Fruit fly (Drosophila melanogaster) whole organism, embryonic: Measurements from ENCODE around the gene CG31778.
A peak's percentile ranks its signal among the peaks of the same experiment; 100 is the strongest.

ENCODE experiments used
- Awh ChIP-seq: fragments of 200-800 bp; sonication (Bioruptor generic); IDR thresholded peaks from 2 replicates; pipeline ENCODE4, ENCODE4 v1.3.6; 2022; ENCODE audit warnings: missing biosample characterization, missing genetic modification characterization
- CG12104 ChIP-seq: fragments of 200-800 bp; sonication (Bioruptor generic); optimal IDR thresholded peaks from 3 replicates; lab custom pipeline; 2016; ENCODE audit warnings: missing biosample characterization, missing genetic modification characterization
- CG13424 ChIP-seq: fragments of 200-800 bp; sonication (Bioruptor generic); optimal IDR thresholded peaks from 2 replicates; lab custom pipeline; 2019; ENCODE audit warnings: missing biosample characterization, mild to moderate bottlenecking, missing genetic modification characterization, moderate library complexity
- CG1602 ChIP-seq: fragments of 200-800 bp; sonication (Bioruptor generic); optimal IDR thresholded peaks from 3 replicates; lab custom pipeline; 2016; ENCODE audit warnings: missing biosample characterization, missing genetic modification characterization
- CG16863 ChIP-seq: fragments of 200-800 bp; sonication (Bioruptor generic); optimal IDR thresholded peaks from 3 replicates; lab custom pipeline; 2016; ENCODE audit warnings: missing biosample characterization, missing genetic modification characterization
- CG17385 ChIP-seq: fragments of 200-800 bp; sonication (Bioruptor generic); optimal IDR thresholded peaks from 3 replicates; lab custom pipeline; 2018; ENCODE audit warnings: missing biosample characterization, mild to moderate bottlenecking, missing genetic modification characterization
- CG17612 ChIP-seq: fragments of 200-800 bp; sonication (Bioruptor generic); IDR thresholded peaks from 2 replicates; pipeline ENCODE4 v1.3.6; 2022; ENCODE audit warnings: missing biosample characterization, missing genetic modification characterization
- CG18764 ChIP-seq: fragments of 200-800 bp; sonication (Bioruptor generic); optimal IDR thresholded peaks from 3 replicates; lab custom pipeline; 2016; ENCODE audit warnings: missing biosample characterization, missing genetic modification characterization
- CG31441 ChIP-seq: fragments of 200-800 bp; sonication (Bioruptor generic); IDR thresholded peaks from 2 replicates; pipeline ENCODE4 v1.3.6; 2022; ENCODE audit warnings: missing biosample characterization, missing genetic modification characterization
- CG32767 ChIP-seq: fragments of 200-800 bp; sonication (Bioruptor generic); IDR thresholded peaks from 2 replicates; pipeline ENCODE4 v1.3.6; 2022; ENCODE audit warnings: missing biosample characterization, missing genetic modification characterization
- CG33213 ChIP-seq: fragments of 200-800 bp; sonication (Bioruptor generic); optimal IDR thresholded peaks from 3 replicates; lab custom pipeline; 2016; ENCODE audit warnings: missing biosample characterization, missing genetic modification characterization
- CG3847 ChIP-seq: fragments of 200-800 bp; sonication (Bioruptor generic); IDR thresholded peaks from 2 replicates; pipeline ENCODE4 v1.3.6; 2022; ENCODE audit warnings: missing biosample characterization, missing genetic modification characterization
- CG6272 ChIP-seq: fragments of 200-800 bp; sonication (Bioruptor generic); IDR thresholded peaks from 2 replicates; pipeline ENCODE4 v1.3.6; 2022; ENCODE audit warnings: missing biosample characterization, missing genetic modification characterization
- CG9727 ChIP-seq: fragments of 200-800 bp; sonication (Bioruptor generic); optimal IDR thresholded peaks from 3 replicates; lab custom pipeline; 2017; ENCODE audit warnings: missing biosample characterization, mild to moderate bottlenecking, missing genetic modification characterization
- CrebB ChIP-seq: fragments of 200-800 bp; sonication (Bioruptor generic); optimal IDR thresholded peaks from 3 replicates; lab custom pipeline; 2018; ENCODE audit warnings: missing biosample characterization, mild to moderate bottlenecking, missing genetic modification characterization
- Ets65A ChIP-seq: fragments of 200-800 bp; sonication (Bioruptor generic); peaks from one replicate; lab custom pipeline; 2016; ENCODE audit warnings: missing biosample characterization, missing genetic modification characterization
- Gug ChIP-seq: fragments of 200-800 bp; sonication (Bioruptor generic); IDR thresholded peaks from 4 replicates; pipeline ENCODE4 v1.3.6; 2022; ENCODE audit warnings: missing biosample characterization, missing genetic modification characterization
- HHEX ChIP-seq: fragments of 200-800 bp; sonication (Bioruptor generic); optimal IDR thresholded peaks from 3 replicates; lab custom pipeline; 2017; ENCODE audit warnings: missing biosample characterization, mild to moderate bottlenecking, missing genetic modification characterization, missing genetic modification reagents
- HmgZ ChIP-seq: fragments of 200-800 bp; sonication (Bioruptor generic); optimal IDR thresholded peaks from 2 replicates; lab custom pipeline; 2018; ENCODE audit warnings: missing biosample characterization, mild to moderate bottlenecking, missing genetic modification characterization
- Hmr ChIP-seq: fragments of 200-800 bp; sonication (Bioruptor generic); optimal IDR thresholded peaks from 3 replicates; lab custom pipeline; 2017; ENCODE audit warnings: mild to moderate bottlenecking, missing biosample characterization, missing genetic modification reagents, missing genetic modification characterization
- NFAT ChIP-seq: fragments of 200-800 bp; sonication (Bioruptor generic); IDR thresholded peaks from 2 replicates; pipeline ENCODE4 v1.3.6; 2022; ENCODE audit warnings: missing biosample characterization, missing genetic modification characterization
- Nf-YB ChIP-seq: fragments of 200-800 bp; sonication (Bioruptor generic); optimal IDR thresholded peaks from 3 replicates; lab custom pipeline; 2019; ENCODE audit warnings: missing biosample characterization, mild to moderate bottlenecking, missing genetic modification characterization, moderate library complexity
- Optix ChIP-seq: fragments of 200-800 bp; sonication (Bioruptor generic); IDR thresholded peaks from 3 replicates; pipeline ENCODE4 v1.3.6; 2022; ENCODE audit warnings: missing biosample characterization, missing genetic modification characterization
- Side ChIP-seq: fragments of 200-800 bp; sonication (Bioruptor generic); optimal IDR thresholded peaks from 2 replicates; lab custom pipeline; 2016; ENCODE audit warnings: missing biosample characterization, missing genetic modification characterization
- TFAM ChIP-seq: fragments of 200-800 bp; sonication (Bioruptor generic); optimal IDR thresholded peaks from 2 replicates; lab custom pipeline; 2017; ENCODE audit warnings: missing biosample characterization, missing genetic modification characterization, inconsistent platforms
- Trl ChIP-seq, 3 experiments: fragments of >200 bp in 2 of 3; fragments of 200-800 bp in 1 of 3; sonication (Bioruptor generic) in 1 of 3; optimal IDR thresholded peaks; 2 replicates in 1 of 3; 3 replicates in 2 of 3; lab custom pipeline; 2016 to 2017; ENCODE audit warnings: missing biosample characterization in 1 of 3, missing genetic modification characterization in 1 of 3
- Vsx1 ChIP-seq: fragments of 200-800 bp; sonication (Bioruptor generic); optimal IDR thresholded peaks from 2 replicates; lab custom pipeline; 2017; ENCODE audit warnings: missing biosample characterization, mild to moderate bottlenecking, missing genetic modification characterization, missing genetic modification reagents
- YL-1 ChIP-seq: fragments of 200-800 bp; sonication (Bioruptor generic); optimal IDR thresholded peaks from 3 replicates; lab custom pipeline; 2017; ENCODE audit warnings: missing biosample characterization, mild to moderate bottlenecking, missing genetic modification characterization
- ac ChIP-seq: fragments of 200-800 bp; sonication (Bioruptor generic); optimal IDR thresholded peaks from 3 replicates; lab custom pipeline; 2017; ENCODE audit warnings: missing biosample characterization, mild to moderate bottlenecking, missing genetic modification characterization
- al ChIP-seq: fragments of 200-800 bp; sonication (Bioruptor generic); IDR thresholded peaks from 2 replicates; pipeline ENCODE4 v1.3.6; 2022; ENCODE audit warnings: missing biosample characterization, missing genetic modification characterization
- ap ChIP-seq: fragments of 200-800 bp; sonication (Bioruptor generic); IDR thresholded peaks from 2 replicates; pipeline ENCODE4 v1.3.6; 2022; ENCODE audit warnings: missing biosample characterization, missing genetic modification characterization
- bbx ChIP-seq: fragments of 200-800 bp; sonication (Bioruptor generic); IDR thresholded peaks from 2 replicates; pipeline ENCODE4 v1.3.6; 2022; ENCODE audit warnings: missing biosample characterization, missing genetic modification characterization; ENCODE audit not compliant: partially characterized antibody
- btn ChIP-seq: fragments of 200-800 bp; sonication (Bioruptor generic); optimal IDR thresholded peaks from 2 replicates; lab custom pipeline; 2016; ENCODE audit warnings: missing biosample characterization, missing genetic modification characterization
- caup ChIP-seq: fragments of 200-800 bp; sonication (Bioruptor generic); optimal IDR thresholded peaks from 3 replicates; lab custom pipeline; 2017; ENCODE audit warnings: missing biosample characterization, mild to moderate bottlenecking, missing genetic modification characterization, moderate library complexity; ENCODE audit not compliant: severe bottlenecking
- chinmo ChIP-seq: fragments of 200-800 bp; sonication (Bioruptor generic); IDR thresholded peaks from 4 replicates; pipeline ENCODE4 v1.3.6; 2022; ENCODE audit warnings: missing biosample characterization, missing genetic modification characterization; ENCODE audit not compliant: partially characterized antibody
- ewg ChIP-seq: fragments of 200-800 bp; sonication (Bioruptor generic); optimal IDR thresholded peaks from 3 replicates; lab custom pipeline; 2017; ENCODE audit warnings: mild to moderate bottlenecking, missing biosample characterization, missing genetic modification reagents, missing genetic modification characterization
- fd96Cb ChIP-seq: fragments of 200-800 bp; sonication (Bioruptor generic); optimal IDR thresholded peaks from 2 replicates; lab custom pipeline; 2018; ENCODE audit warnings: missing biosample characterization, mild to moderate bottlenecking, missing genetic modification characterization, moderate library complexity
- ind ChIP-seq: fragments of 200-800 bp; sonication (Bioruptor generic); optimal IDR thresholded peaks from 3 replicates; lab custom pipeline; 2016; ENCODE audit warnings: missing biosample characterization, missing genetic modification characterization
- ken ChIP-seq: fragments of 200-800 bp; sonication (Bioruptor generic); IDR thresholded peaks from 3 replicates; pipeline ENCODE4 v1.3.6; 2022; ENCODE audit warnings: missing biosample characterization, missing genetic modification characterization
- lilli ChIP-seq: fragments of 200-800 bp; sonication (Bioruptor generic); optimal IDR thresholded peaks from 3 replicates; lab custom pipeline; 2016; ENCODE audit warnings: missing biosample characterization, missing genetic modification characterization
- pan ChIP-seq, 4 experiments: fragments of >200 bp in 3 of 4; fragments of 200-800 bp in 1 of 4; sonication (Bioruptor generic) in 1 of 4; optimal IDR thresholded peaks in 3 of 4; IDR thresholded peaks in 1 of 4; 2 replicates each; pipeline versions ENCODE4 v1.3.6 to Lab custom; 2017 to 2022; ENCODE audit warnings: missing biosample characterization in 2 of 4, missing genetic modification characterization in 2 of 4, mixed read lengths in 1 of 4
- pros ChIP-seq: fragments of 200-800 bp; sonication (Bioruptor generic); optimal IDR thresholded peaks from 3 replicates; lab custom pipeline; 2019; ENCODE audit warnings: missing biosample characterization, mild to moderate bottlenecking, missing genetic modification characterization, moderate library complexity
- sima ChIP-seq: fragments of 200-800 bp; sonication (Bioruptor generic); optimal IDR thresholded peaks from 2 replicates; lab custom pipeline; 2016; ENCODE audit warnings: missing biosample characterization, missing genetic modification characterization
- tap ChIP-seq: fragments of 200-800 bp; optimal IDR thresholded peaks from 3 replicates; lab custom pipeline; 2019; ENCODE audit warnings: missing biosample characterization, mild to moderate bottlenecking, missing genetic modification characterization, moderate library complexity
- tna ChIP-seq: fragments of 200-800 bp; sonication (Bioruptor generic); IDR thresholded peaks from 2 replicates; pipeline ENCODE4 v1.3.6; 2022; ENCODE audit warnings: missing biosample characterization, missing genetic modification characterization; ENCODE audit not compliant: partially characterized antibody
- z ChIP-seq: fragments of 200-800 bp; sonication (Bioruptor generic); IDR thresholded peaks from 3 replicates; pipeline ENCODE4 v1.3.6; 2022; ENCODE audit warnings: missing biosample characterization, missing genetic modification characterization
- zen ChIP-seq: fragments of 200-800 bp; sonication (Bioruptor generic); optimal IDR thresholded peaks from 3 replicates; lab custom pipeline; 2018; ENCODE audit warnings: missing biosample characterization, mild to moderate bottlenecking, missing genetic modification characterization, moderate library complexity

CG31778 gene

dm6 chr2L:3657349-3658142 lies 47.7 kb downstream of the CG31778 start (continued):
- TF ChIP-seq Ets65A (GFP tag; lab: Kevin White, UChicago) (peak; percentile 93), TFAM (GFP tag; lab: Kevin White, UChicago) (no peak), pros (GFP tag; lab: Kevin White, UChicago) (peak; percentile 94), Gug (GFP tag; lab: Robert Waterston, UW) (0 out of 4 replicates have a peak, but pooled peaks have one; percentile 12), CG17385 (peak; percentile 24), CG18764 (peak; percentile 36), CG16863 (peak; percentile 59), CrebB (tag; lab: Kevin White, UChicago) (no peak), btn (no peak), CG9727 (GFP tag; lab: Kevin White, UChicago) (peak; percentile 16), CG13424 (tag; lab: Kevin White, UChicago) (peak; percentile 12), al (GFP tag; lab: Robert Waterston, UW) (0 out of 2 replicates have a peak, but pooled peaks have one; percentile 3), tap (peak; percentile 10), NFAT (GFP tag; lab: Robert Waterston, UW) (peak; percentile 48; the same call in 1 of the 2 replicates), fd96Cb (tag; lab: Kevin White, UChicago) (no peak), ac (GFP tag; lab: Kevin White, UChicago) (no peak), Trl (optimal IDR thresholded peaks at IDR 0.05; lab: Kevin White, UChicago) (peak; percentile 48 to 60), Trl (GFP tag; optimal IDR thresholded peaks at IDR 0.05; lab: Kevin White, UChicago) (peak; percentile 74), CG32767 (GFP tag; lab: Robert Waterston, UW) (peak; percentile 80), CG1602 (GFP tag; lab: Kevin White, UChicago) (peak; percentile 23), CG31441 (peak; percentile 8; the same call in 1 of the 2 replicates), ind (GFP tag; lab: Kevin White, UChicago) (peak; percentile 61), YL-1 (no peak), CG3847 (GFP tag; lab: Robert Waterston, UW) (peak; percentile 44; the same call in 1 of the 2 replicates), caup (GFP tag; lab: Kevin White, UChicago) (peak; percentile 27), CG12104 (GFP tag; lab: Kevin White, UChicago) (no peak), bbx (peak; percentile 81), chinmo (GFP tag; lab: Robert Waterston, UW) (peak; percentile 57; the same call in 1 of the 4 replicates), Optix (GFP tag; lab: Robert Waterston, UW) (peak; percentile 61; the same call in 2 of the 3 replicates), ken (GFP tag; lab: Robert Waterston, UW) (peak; percentile 72), HHEX (GFP tag; lab: Kevin White, UChicago) (no peak), ap (GFP tag; lab: Robert Waterston, UW) (no peak), Nf-YB (GFP tag; lab: Kevin White, UChicago) (peak; percentile 86), z (GFP tag; lab: Robert Waterston, UW) (no peak), sima (GFP tag; lab: Kevin White, UChicago) (no peak), CG33213 (peak; percentile 86), HmgZ (peak; percentile 92), tna (GFP tag; lab: Robert Waterston, UW) (no peak; the same call in 1 of the 2 replicates), Vsx1 (GFP tag; lab: Kevin White, UChicago) (no peak), ewg (peak; percentile 42), zen (tag; lab: Kevin White, UChicago) (peak; percentile 81), CG17612 (GFP tag; lab: Robert Waterston, UW) (no peak), lilli (peak; percentile 32), pan (optimal IDR thresholded peaks at IDR 0.05; lab: Kevin White, UChicago) (no peak), pan (GFP tag; optimal IDR thresholded peaks at IDR 0.05 in 1 of 2, IDR thresholded peaks at IDR 0.05 in 1 of 2) (peak in 1 of 2 experiments; percentile 35), CG6272 (GFP tag; lab: Robert Waterston, UW) (peak; percentile 55), Side (GFP tag; lab: Kevin White, UChicago) (peak; percentile 76), Awh (GFP tag; lab: Robert Waterston, UW) (no peak), Hmr (peak; percentile 64)
